Worm (Caenorhabditis elegans): ENCODE results near the gene dct-8.

DNA sequence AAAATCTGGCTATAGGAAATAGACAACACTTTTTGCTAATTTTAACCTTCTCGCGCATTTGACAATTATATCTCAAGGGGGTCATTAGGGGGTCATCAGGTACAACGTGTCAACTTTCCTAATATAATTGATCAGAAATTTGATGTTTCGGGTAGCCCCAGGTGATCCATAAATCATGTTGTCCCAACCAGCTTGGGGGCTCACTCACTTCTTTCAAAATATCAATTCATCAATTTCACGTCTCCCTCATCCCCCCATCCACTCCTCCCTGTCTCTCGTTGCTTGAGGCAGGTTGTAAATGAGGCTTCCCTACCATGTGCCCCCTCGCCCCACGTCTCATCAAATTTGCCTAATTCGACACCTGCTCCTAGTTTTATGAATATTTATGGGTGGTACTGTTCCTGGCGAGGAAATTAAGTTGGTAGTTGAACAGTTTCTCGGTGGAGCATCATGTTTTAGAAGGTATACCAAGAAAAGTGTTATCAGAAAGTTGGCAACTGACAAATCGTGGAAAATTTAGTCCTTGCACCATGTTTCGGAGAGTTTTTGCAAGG is 36.8 kb upstream of the dct-8 start:
- TF ChIP-seq ceh-16 (tag; optimal IDR thresholded peaks at IDR 0.05) (no peak), nhr-237 (tag; optimal IDR thresholded peaks at IDR 0.05) (no peak), zag-1 (tag; optimal IDR thresholded peaks at IDR 0.05) (no peak), ZK546.5 (tag; optimal IDR thresholded peaks at IDR 0.05) (no peak), nhr-6 (tag; optimal IDR thresholded peaks at IDR 0.05) (no peak)
